Fruit fly (Drosophila melanogaster) whole organism, embryonic: ENCODE data around the gene lectin-37Db.
A peak's percentile ranks its signal among the peaks of the same experiment; 100 is the strongest.

Experiments used
- Awh ChIP-seq: fragments of 200-800 bp; sonication (Bioruptor generic); IDR thresholded peaks from 2 replicates; pipeline ENCODE4, ENCODE4 v1.3.6; 2022; ENCODE audit warnings: missing biosample characterization, missing genetic modification characterization
- Bgb ChIP-seq: fragments of 200-800 bp; sonication (Bioruptor generic); IDR thresholded peaks from 2 replicates; pipeline ENCODE4 v1.3.6; 2022; ENCODE audit warnings: missing biosample characterization, missing genetic modification characterization; ENCODE audit not compliant: partially characterized antibody
- CG10462 ChIP-seq: fragments of 200-800 bp; sonication (Bioruptor generic); optimal IDR thresholded peaks from 2 replicates; lab custom pipeline; 2016; ENCODE audit warnings: missing biosample characterization, missing genetic modification characterization
- CG11093 ChIP-seq: fragments of 200-800 bp; sonication (Bioruptor generic); IDR thresholded peaks from 3 replicates; pipeline ENCODE4 v1.3.6; 2022; ENCODE audit warnings: missing biosample characterization, missing genetic modification characterization
- CG12942 ChIP-seq: fragments of 200-800 bp; sonication (Bioruptor generic); optimal IDR thresholded peaks from 3 replicates; lab custom pipeline; 2016; ENCODE audit warnings: missing biosample characterization, missing genetic modification characterization
- CG13894 ChIP-seq: fragments of 200-800 bp; sonication (Bioruptor generic); optimal IDR thresholded peaks from 3 replicates; lab custom pipeline; 2018; ENCODE audit warnings: missing biosample characterization, mild to moderate bottlenecking, missing genetic modification characterization, moderate library complexity
- CG14441 ChIP-seq: fragments of 200-800 bp; sonication (Bioruptor generic); IDR thresholded peaks from 2 replicates; pipeline ENCODE4 v1.3.6; 2022; ENCODE audit warnings: missing biosample characterization, missing genetic modification characterization
- CG15479 ChIP-seq: fragments of 200-800 bp; sonication (Bioruptor generic); optimal IDR thresholded peaks from 3 replicates; lab custom pipeline; 2019; ENCODE audit warnings: missing biosample characterization, mild to moderate bottlenecking, missing genetic modification characterization, moderate library complexity
- CG15514 ChIP-seq: fragments of 200-800 bp; sonication (Bioruptor generic); optimal IDR thresholded peaks from 3 replicates; lab custom pipeline; 2017; ENCODE audit warnings: missing biosample characterization, missing genetic modification characterization, mild to moderate bottlenecking, moderate library complexity, missing genetic modification reagents
- CG17612 ChIP-seq: fragments of 200-800 bp; sonication (Bioruptor generic); IDR thresholded peaks from 2 replicates; pipeline ENCODE4 v1.3.6; 2022; ENCODE audit warnings: missing biosample characterization, missing genetic modification characterization
- CG1832 ChIP-seq: fragments of 200-800 bp; sonication (Bioruptor generic); optimal IDR thresholded peaks from 2 replicates; lab custom pipeline; 2017; ENCODE audit warnings: missing biosample characterization, mild to moderate bottlenecking, missing genetic modification characterization, inconsistent platforms
- CG33213 ChIP-seq: fragments of 200-800 bp; sonication (Bioruptor generic); optimal IDR thresholded peaks from 3 replicates; lab custom pipeline; 2016; ENCODE audit warnings: missing biosample characterization, missing genetic modification characterization
- CG4820 ChIP-seq: fragments of 200-800 bp; sonication (Bioruptor generic); optimal IDR thresholded peaks from 3 replicates; lab custom pipeline; 2016; ENCODE audit warnings: missing biosample characterization, missing genetic modification characterization
- CG5180 ChIP-seq: fragments of 200-800 bp; sonication (Bioruptor generic); optimal IDR thresholded peaks from 3 replicates; lab custom pipeline; 2017; ENCODE audit warnings: missing biosample characterization, missing genetic modification characterization, mild to moderate bottlenecking, moderate library complexity, missing genetic modification reagents
- CG5245 ChIP-seq: fragments of 200-800 bp; sonication (Bioruptor generic); optimal IDR thresholded peaks from 3 replicates; lab custom pipeline; 2016; ENCODE audit warnings: missing biosample characterization, missing genetic modification characterization
- CG7963 ChIP-seq: fragments of 200-800 bp; sonication (Bioruptor generic); IDR thresholded peaks from 3 replicates; pipeline ENCODE4 v1.3.6; 2022; ENCODE audit warnings: missing biosample characterization, missing genetic modification characterization; ENCODE audit not compliant: partially characterized antibody
- CG9215 ChIP-seq: fragments of 200-800 bp; sonication (Bioruptor generic); IDR thresholded peaks from 2 replicates; pipeline ENCODE4 v1.3.6; 2022; ENCODE audit warnings: missing biosample characterization, missing genetic modification characterization
- CTCF ChIP-seq: fragments of 200-800 bp; sonication (Bioruptor generic); optimal IDR thresholded peaks from 2 replicates; lab custom pipeline; 2017; ENCODE audit warnings: missing biosample characterization, mild to moderate bottlenecking, missing genetic modification characterization, moderate library complexity
- D ChIP-seq, 2 experiments: fragments of 200-800 bp in 1 of 2; fragments of >200 bp in 1 of 2; sonication (Bioruptor generic) in 1 of 2; optimal IDR thresholded peaks; 2 replicates in 1 of 2; 3 replicates in 1 of 2; lab custom pipeline; 2017; ENCODE audit warnings: mild to moderate bottlenecking in 1 of 2, missing biosample characterization in 1 of 2, missing genetic modification characterization in 1 of 2, missing genetic modification reagents in 1 of 2
- Dfd ChIP-seq, 2 experiments: fragments of >200 bp; optimal IDR thresholded peaks; 2 replicates each; lab custom pipeline; 2017; ENCODE audit warnings: missing biosample characterization in 2 of 2, missing genetic modification characterization in 2 of 2
- Dll ChIP-seq: fragments of 200-800 bp; sonication (Bioruptor generic); IDR thresholded peaks from 4 replicates; pipeline ENCODE4 v1.3.6; 2022; ENCODE audit warnings: missing biosample characterization, missing genetic modification characterization; ENCODE audit not compliant: partially characterized antibody
- Lim3 ChIP-seq: fragments of 200-800 bp; sonication (Bioruptor generic); IDR thresholded peaks from 2 replicates; pipeline ENCODE4 v1.3.6; 2022; ENCODE audit warnings: missing biosample characterization, missing genetic modification characterization
- Lpt ChIP-seq: fragments of >200 bp; optimal IDR thresholded peaks from 2 replicates; lab custom pipeline; 2018; ENCODE audit warnings: missing biosample characterization, missing genetic modification characterization
- MBD-R2 ChIP-seq: fragments of 200-800 bp; sonication (Bioruptor generic); IDR thresholded peaks from 2 replicates; pipeline ENCODE4 v1.3.6; 2022; ENCODE audit warnings: missing biosample characterization, missing genetic modification characterization
- Ssrp ChIP-seq: fragments of 200-800 bp; sonication (Bioruptor generic); optimal IDR thresholded peaks from 2 replicates; lab custom pipeline; 2018; ENCODE audit warnings: missing biosample characterization, mild to moderate bottlenecking, missing genetic modification characterization, moderate library complexity
- TFAM ChIP-seq: fragments of 200-800 bp; sonication (Bioruptor generic); optimal IDR thresholded peaks from 2 replicates; lab custom pipeline; 2017; ENCODE audit warnings: missing biosample characterization, missing genetic modification characterization, inconsistent platforms
- ab ChIP-seq: fragments of 200-800 bp; sonication (Bioruptor generic); optimal IDR thresholded peaks from 2 replicates; lab custom pipeline; 2016; ENCODE audit warnings: missing biosample characterization, missing genetic modification characterization
- al ChIP-seq: fragments of 200-800 bp; sonication (Bioruptor generic); IDR thresholded peaks from 2 replicates; pipeline ENCODE4 v1.3.6; 2022; ENCODE audit warnings: missing biosample characterization, missing genetic modification characterization
- bab2 ChIP-seq: fragments of 200-800 bp; sonication (Bioruptor generic); optimal IDR thresholded peaks from 2 replicates; lab custom pipeline; 2016; ENCODE audit warnings: missing biosample characterization, missing genetic modification characterization
- cg ChIP-seq: fragments of 200-800 bp; sonication (Bioruptor generic); optimal IDR thresholded peaks from 3 replicates; lab custom pipeline; 2019; ENCODE audit warnings: missing biosample characterization, mild to moderate bottlenecking, missing genetic modification characterization, moderate library complexity
- chinmo ChIP-seq: fragments of 200-800 bp; sonication (Bioruptor generic); IDR thresholded peaks from 4 replicates; pipeline ENCODE4 v1.3.6; 2022; ENCODE audit warnings: missing biosample characterization, missing genetic modification characterization; ENCODE audit not compliant: partially characterized antibody
- dysf ChIP-seq: fragments of 200-800 bp; sonication (Bioruptor generic); IDR thresholded peaks from 3 replicates; pipeline ENCODE4 v1.3.6; 2022; ENCODE audit warnings: missing biosample characterization, missing genetic modification characterization
- eve ChIP-seq, 2 experiments: fragments of >200 bp; optimal IDR thresholded peaks; 2 replicates each; lab custom pipeline; 2017; ENCODE audit warnings: missing biosample characterization in 2 of 2, missing genetic modification characterization in 2 of 2
- ewg ChIP-seq: fragments of 200-800 bp; sonication (Bioruptor generic); optimal IDR thresholded peaks from 3 replicates; lab custom pipeline; 2017; ENCODE audit warnings: mild to moderate bottlenecking, missing biosample characterization, missing genetic modification reagents, missing genetic modification characterization
- gsb ChIP-seq: fragments of 200-800 bp; sonication (Bioruptor generic); IDR thresholded peaks from 2 replicates; pipeline ENCODE4 v1.3.6; 2022; ENCODE audit warnings: missing biosample characterization, missing genetic modification characterization
- gsb-n ChIP-seq: fragments of 200-800 bp; sonication (Bioruptor generic); optimal IDR thresholded peaks from 3 replicates; lab custom pipeline; 2018; ENCODE audit warnings: missing biosample characterization, mild to moderate bottlenecking, missing genetic modification characterization
- kay ChIP-seq: fragments of 200-800 bp; sonication (Bioruptor generic); optimal IDR thresholded peaks from 2 replicates; lab custom pipeline; 2016; ENCODE audit warnings: missing biosample characterization, missing genetic modification characterization
- kni ChIP-seq: fragments of 200-800 bp; sonication (Bioruptor generic); optimal IDR thresholded peaks from 3 replicates; lab custom pipeline; 2017; ENCODE audit warnings: mild to moderate bottlenecking, missing biosample characterization, missing genetic modification reagents, missing genetic modification characterization
- nom ChIP-seq: fragments of 200-800 bp; sonication (Bioruptor generic); optimal IDR thresholded peaks from 2 replicates; lab custom pipeline; 2017; ENCODE audit warnings: missing biosample characterization, missing genetic modification characterization, mild to moderate bottlenecking, moderate library complexity, missing genetic modification reagents
- oc ChIP-seq: fragments of 200-800 bp; sonication (Bioruptor generic); optimal IDR thresholded peaks from 2 replicates; lab custom pipeline; 2018; ENCODE audit warnings: missing biosample characterization, mild to moderate bottlenecking, missing genetic modification characterization, moderate library complexity
- pho ChIP-seq: fragments of 200-800 bp; sonication (Bioruptor generic); optimal IDR thresholded peaks from 2 replicates; lab custom pipeline; 2016; ENCODE audit warnings: missing biosample characterization, missing genetic modification characterization
- row ChIP-seq: fragments of 200-800 bp; sonication (Bioruptor generic); IDR thresholded peaks from 3 replicates; pipeline ENCODE4 v1.3.6; 2022; ENCODE audit warnings: missing biosample characterization, missing genetic modification characterization
- run ChIP-seq: fragments of 200-800 bp; sonication (Bioruptor generic); optimal IDR thresholded peaks from 3 replicates; lab custom pipeline; 2018; ENCODE audit warnings: missing biosample characterization, mild to moderate bottlenecking, missing genetic modification characterization
- salm ChIP-seq: fragments of 200-800 bp; sonication (Bioruptor generic); optimal IDR thresholded peaks from 2 replicates; lab custom pipeline; 2018; ENCODE audit warnings: missing biosample characterization, mild to moderate bottlenecking, missing genetic modification characterization
- sd ChIP-seq: fragments of 200-800 bp; sonication (Bioruptor generic); optimal IDR thresholded peaks from 3 replicates; lab custom pipeline; 2018; ENCODE audit warnings: missing biosample characterization, mild to moderate bottlenecking, missing genetic modification characterization, moderate library complexity
- sisA ChIP-seq: fragments of 200-800 bp; sonication (Bioruptor generic); IDR thresholded peaks from 2 replicates; pipeline ENCODE4 v1.3.6; 2022; ENCODE audit warnings: missing biosample characterization, missing genetic modification characterization
- tgo ChIP-seq: fragments of 200-800 bp; sonication (Bioruptor generic); IDR thresholded peaks from 3 replicates; pipeline ENCODE4 v1.3.6; 2022; ENCODE audit warnings: missing biosample characterization, missing genetic modification characterization
- tna ChIP-seq: fragments of 200-800 bp; sonication (Bioruptor generic); IDR thresholded peaks from 2 replicates; pipeline ENCODE4 v1.3.6; 2022; ENCODE audit warnings: missing biosample characterization, missing genetic modification characterization; ENCODE audit not compliant: partially characterized antibody
- toy ChIP-seq: fragments of 200-800 bp; sonication (Bioruptor generic); IDR thresholded peaks from 2 replicates; pipeline ENCODE4 v1.3.6; 2022; ENCODE audit warnings: missing biosample characterization, missing genetic modification characterization

lectin-37Db gene

dm6 chr2L:19425105-19425504 lies 6.2 kb downstream of the lectin-37Db start (continued):
- TF ChIP-seq Bgb (0 out of 2 replicates have a peak, but pooled peaks have one; percentile 24), nom (GFP tag; lab: Kevin White, UChicago) (peak; percentile 50), sisA (no peak), TFAM (no peak), CG13894 (no peak), cg (GFP tag; lab: Kevin White, UChicago) (no peak), CG11093 (GFP tag; lab: Robert Waterston, UW) (no peak), CG4820 (GFP tag; lab: Kevin White, UChicago) (no peak), ab (GFP tag; lab: Kevin White, UChicago) (no peak), Ssrp (tag; lab: Kevin White, UChicago) (no peak), run (no peak), CG15514 (no peak), CG14441 (GFP tag; lab: Robert Waterston, UW) (no peak), tgo (GFP tag; lab: Robert Waterston, UW) (no peak), D (optimal IDR thresholded peaks at IDR 0.05; lab: Kevin White, UChicago) (no peak), D (GFP tag; optimal IDR thresholded peaks at IDR 0.05; lab: Kevin White, UChicago) (no peak), chinmo (GFP tag; lab: Robert Waterston, UW) (0 out of 4 replicates have a peak, but pooled peaks have one; percentile 39), dysf (no peak)

dm6 chr2L:19425765-19426329 lies 7.0 kb downstream of the lectin-37Db start:
- TF ChIP-seq al (GFP tag; lab: Robert Waterston, UW): peak; percentile 47
- 0 out of 2 replicates have a peak, but pooled peaks have one; percentile 4 for TF ChIP-seq CG17612 (GFP tag; lab: Robert Waterston, UW)
- TF ChIP-seq toy (GFP tag; lab: Robert Waterston, UW): peak; percentile 71
- TF ChIP-seq CG33213: peak; percentile 50
- no peak for TF ChIP-seq Dll (GFP tag; lab: Robert Waterston, UW)
- TF ChIP-seq Awh (GFP tag; lab: Robert Waterston, UW): peak; percentile 81
- peak; percentile 54; the same call in 1 of the 2 replicates for TF ChIP-seq CG9215 (GFP tag; lab: Robert Waterston, UW)
- no peak for TF ChIP-seq CG1832
- TF ChIP-seq CG15479: no peak
- peak; percentile 38 for TF ChIP-seq pho (GFP tag; lab: Kevin White, UChicago)
- TF ChIP-seq CG7963: no peak
- TF ChIP-seq CG12942: peak; percentile 27
- peak; percentile 77 for TF ChIP-seq Lpt (GFP tag; lab: Kevin White, UChicago)
- peak; percentile 70 for TF ChIP-seq sd (tag; lab: Kevin White, UChicago)
- TF ChIP-seq tna (GFP tag; lab: Robert Waterston, UW): no peak
- TF ChIP-seq Dfd (GFP tag; optimal IDR thresholded peaks at IDR 0.05; lab: Kevin White, UChicago): no peak
- TF ChIP-seq gsb (GFP tag; lab: Robert Waterston, UW): no peak
- peak; percentile 44 for TF ChIP-seq CG5180 (GFP tag; lab: Kevin White, UChicago)
- TF ChIP-seq CTCF (GFP tag; lab: Kevin White, UChicago): peak; percentile 93
- TF ChIP-seq kay: no peak
- peak; percentile 6; the same call in 1 of the 2 replicates for TF ChIP-seq Bgb
- TF ChIP-seq bab2 (GFP tag; lab: Kevin White, UChicago): peak; percentile 52
- peak; percentile 64 for TF ChIP-seq gsb-n (tag; lab: Kevin White, UChicago)
- peak; percentile 55 for TF ChIP-seq CG5245 (GFP tag; lab: Kevin White, UChicago)
- TF ChIP-seq oc (tag; lab: Kevin White, UChicago): peak; percentile 33
- no peak for TF ChIP-seq eve (GFP tag; optimal IDR thresholded peaks at IDR 0.05; lab: Kevin White, UChicago)
- TF ChIP-seq CG10462: no peak
- TF ChIP-seq ewg (GFP tag; lab: Kevin White, UChicago): peak; percentile 10
- peak; percentile 43; the same call in 1 of the 2 replicates for TF ChIP-seq MBD-R2
- TF ChIP-seq salm (tag; lab: Kevin White, UChicago): peak; percentile 46
- TF ChIP-seq row (GFP tag; lab: Robert Waterston, UW): peak; percentile 87
- TF ChIP-seq kni: peak; percentile 86
- TF ChIP-seq Lim3 (GFP tag; lab: Robert Waterston, UW): 0 out of 2 replicates have a peak, but pooled peaks have one; percentile 8
